Fruit fly (Drosophila melanogaster): Measurements from ENCODE around the gene CG13949.

Gene CG13949

dm6 chr2L:903748-904147, 48.6 kb downstream of the CG13949 start:
- TF ChIP-seq Ets98B (GFP tag; IDR thresholded peaks at IDR 0.05) (no peak), CG10348 (GFP tag; IDR thresholded peaks at IDR 0.05) (no peak), D1 (tag; optimal IDR thresholded peaks at IDR 0.05) (no peak), Pif1A (GFP tag; optimal IDR thresholded peaks at IDR 0.05) (no peak), CG4496 (GFP tag; IDR thresholded peaks at IDR 0.05) (no peak), CG17806 (tag; optimal IDR thresholded peaks at IDR 0.05) (no peak), CG14655 (GFP tag; optimal IDR thresholded peaks at IDR 0.05) (no peak), CG8301 (tag; optimal IDR thresholded peaks at IDR 0.05) (no peak), Pif1B (GFP tag; optimal IDR thresholded peaks at IDR 0.05) (no peak), CG9948 (tag; optimal IDR thresholded peaks at IDR 0.05) (no peak), CG32121 (GFP tag; IDR thresholded peaks at IDR 0.05) (no peak), Snoo (tag; optimal IDR thresholded peaks at IDR 0.05) (no peak), CG13204 (GFP tag; optimal IDR thresholded peaks at IDR 0.05) (no peak)

Measured in whole organism, pupa.